Fruit fly (Drosophila melanogaster): ENCODE results near the gene Spn28Dc.

Spn28Dc gene

DNA sequence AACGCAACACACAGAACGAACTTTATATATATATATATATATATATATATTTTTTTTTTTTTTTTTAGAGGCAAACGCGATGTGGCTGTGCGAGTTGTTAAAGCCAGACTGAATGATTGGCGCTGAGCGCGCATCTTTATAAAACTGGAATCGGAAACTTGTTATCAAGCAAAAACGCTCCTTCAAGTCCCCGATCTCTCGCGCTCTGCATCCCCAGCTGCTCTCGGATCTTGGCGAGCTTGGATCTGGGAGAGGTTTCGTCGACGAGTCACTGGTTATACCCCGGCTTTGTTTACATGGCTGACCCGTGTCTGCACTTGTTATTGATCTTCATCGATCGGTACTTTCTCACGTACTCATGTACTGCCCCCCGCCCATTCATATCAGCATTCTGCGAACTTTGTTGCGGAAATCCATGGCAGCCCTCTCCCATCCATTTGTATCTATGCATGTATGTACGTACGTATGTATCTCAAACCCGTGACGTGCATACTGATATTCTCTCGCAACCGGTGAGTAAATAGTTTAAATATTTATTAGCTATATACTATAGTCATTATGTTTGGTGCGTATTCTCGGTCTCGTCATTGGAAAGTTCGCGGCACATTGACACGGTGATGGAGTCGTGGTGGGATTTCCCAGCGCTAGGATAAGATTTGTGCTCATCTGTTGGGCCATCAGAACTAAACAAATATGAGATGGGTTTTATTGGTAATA lies at the start of gene Spn28Dc:
Gene Spn28Dc (minus strand): TSS at position 51 of the 717 bp plus-strand sequence.
- TF ChIP-seq CG6792 (GFP tag; optimal IDR thresholded peaks at IDR 0.05) = peak; percentile 7
- no peak for TF ChIP-seq pdm3 (GFP tag; optimal IDR thresholded peaks at IDR 0.05)
- no peak for TF ChIP-seq salr (GFP tag; optimal IDR thresholded peaks at IDR 0.05)
- no peak for TF ChIP-seq CG10669 (GFP tag; optimal IDR thresholded peaks at IDR 0.05)
- TF ChIP-seq OdsH (GFP tag; optimal IDR thresholded peaks at IDR 0.05) = no peak
- no peak for TF ChIP-seq Lpt (GFP tag; optimal IDR thresholded peaks at IDR 0.05)
- no peak for TF ChIP-seq CG4318 (GFP tag; optimal IDR thresholded peaks at IDR 0.05)
- TF ChIP-seq CG3919 (GFP tag; optimal IDR thresholded peaks at IDR 0.05) = peak; percentile 20
- peak; percentile 47 for TF ChIP-seq CG1621 (tag; optimal IDR thresholded peaks at IDR 0.05)
- TF ChIP-seq CG11294 (GFP tag; IDR thresholded peaks at IDR 0.05) = no peak
- TF ChIP-seq ss (GFP tag; optimal IDR thresholded peaks at IDR 0.05) = peak; percentile 50 to 60
- no peak for TF ChIP-seq Hr39 (GFP tag; optimal IDR thresholded peaks at IDR 0.05)
- TF ChIP-seq fkh (GFP tag; optimal IDR thresholded peaks at IDR 0.05) = peak; percentile 25
- peak; percentile 80 for TF ChIP-seq Eip78C (GFP tag)
- no peak for TF ChIP-seq Smox (GFP tag; optimal IDR thresholded peaks at IDR 0.05)
- TF ChIP-seq CG8119 (GFP tag; IDR thresholded peaks at IDR 0.05) = no peak
- peak; percentile 98 for TF ChIP-seq svp (GFP tag)
- TF ChIP-seq CG11762 (GFP tag; optimal IDR thresholded peaks at IDR 0.05; ENCODE audit: insufficient read depth) = peak; percentile 4
- no peak for TF ChIP-seq Ets96B (tag; optimal IDR thresholded peaks at IDR 0.05)
- TF ChIP-seq acj6 (GFP tag; optimal IDR thresholded peaks at IDR 0.05) = no peak
- peak; percentile 8 for TF ChIP-seq vri (GFP tag; optimal IDR thresholded peaks at IDR 0.05)
- TF ChIP-seq topi (GFP tag; optimal IDR thresholded peaks at IDR 0.05) = no peak
- no peak for TF ChIP-seq CG3032 (tag; optimal IDR thresholded peaks at IDR 0.05)
- TF ChIP-seq Eip93F (GFP tag; optimal IDR thresholded peaks at IDR 0.05) = peak; percentile 10
- TF ChIP-seq net (GFP tag; optimal IDR thresholded peaks at IDR 0.05) = no peak
- no peak for TF ChIP-seq CG10631 (GFP tag; optimal IDR thresholded peaks at IDR 0.05)
- TF ChIP-seq CG7368 (GFP tag; optimal IDR thresholded peaks at IDR 0.05) = no peak
- TF ChIP-seq CG8319 (GFP tag; optimal IDR thresholded peaks at IDR 0.05) = no peak
- TF ChIP-seq dsx (GFP tag; optimal IDR thresholded peaks at IDR 0.05; ENCODE audit: poor library complexity, severe bottlenecking) = peak; percentile 96
- no peak for TF ChIP-seq CG32006 (GFP tag; optimal IDR thresholded peaks at IDR 0.05)
- peak; percentile 64 for TF ChIP-seq CG9139 (GFP tag; optimal IDR thresholded peaks at IDR 0.05)
- no peak for TF ChIP-seq fd59A (GFP tag; optimal IDR thresholded peaks at IDR 0.05)
- no peak for TF ChIP-seq Sox15 (GFP tag; optimal IDR thresholded peaks at IDR 0.05)
- no peak for TF ChIP-seq lz (GFP tag; optimal IDR thresholded peaks at IDR 0.05)
- no peak for TF ChIP-seq CG34406 (GFP tag; optimal IDR thresholded peaks at IDR 0.05)
- TF ChIP-seq Hr4 (GFP tag; optimal IDR thresholded peaks at IDR 0.05) = no peak
- TF ChIP-seq esn (GFP tag; optimal IDR thresholded peaks at IDR 0.05) = no peak
- TF ChIP-seq CG6808 (GFP tag; optimal IDR thresholded peaks at IDR 0.05) = peak; percentile 59
- no peak for TF ChIP-seq dac (GFP tag; optimal IDR thresholded peaks at IDR 0.05)
- TF ChIP-seq CG15336 (GFP tag; IDR thresholded peaks at IDR 0.05) = no peak
- no peak for TF ChIP-seq Blimp-1 (GFP tag; optimal IDR thresholded peaks at IDR 0.05)
- TF ChIP-seq CG6854 (GFP tag; optimal IDR thresholded peaks at IDR 0.05) = peak; percentile 90
- peak; percentile 60 for TF ChIP-seq CG16779 (tag; optimal IDR thresholded peaks at IDR 0.05)
- no peak for TF ChIP-seq CG8632 (GFP tag; optimal IDR thresholded peaks at IDR 0.05)
- no peak for TF ChIP-seq achi (GFP tag; optimal IDR thresholded peaks at IDR 0.05)
- TF ChIP-seq CG31627 (GFP tag; optimal IDR thresholded peaks at IDR 0.05) = no peak
- no peak for TF ChIP-seq fd85E (GFP tag; optimal IDR thresholded peaks at IDR 0.05)
- no peak for TF ChIP-seq Gug (GFP tag; IDR thresholded peaks at IDR 0.05)
- TF ChIP-seq Eip75B (GFP tag; optimal IDR thresholded peaks at IDR 0.05) = no peak
- TF ChIP-seq Met (GFP tag; optimal IDR thresholded peaks at IDR 0.05) = no peak
- TF ChIP-seq Sox14 (GFP tag; optimal IDR thresholded peaks at IDR 0.05) = no peak
